Worm (Caenorhabditis elegans) whole organism, L4 larva: ENCODE data around the gene Y32B12B.1.

Experiments used
- R02D3.7 ChIP-seq: fragments of 150-350 bp; sonication (generic microtip); optimal IDR thresholded peaks from 3 replicates; lab custom pipeline; 2014; ENCODE audit warnings: missing biosample characterization, missing genetic modification characterization
- aha-1 ChIP-seq: fragments of 150-350 bp; peaks from one replicate; lab custom pipeline; 2014; ENCODE audit warnings: missing biosample characterization, missing genetic modification characterization
- dmd-8 ChIP-seq: fragments of 200-800 bp; sonication (Bioruptor generic); IDR thresholded peaks from 2 replicates; pipeline ENCODE4 v1.3.6; 2022; ENCODE audit warnings: missing genetic modification characterization, missing compliant biosample characterization
- fkh-10 ChIP-seq: fragments of 150-350 bp; optimal IDR thresholded peaks from 2 replicates; lab custom pipeline; 2014; ENCODE audit warnings: missing biosample characterization, missing genetic modification reagents, missing genetic modification characterization
- jun-1 ChIP-seq: fragments of 150-350 bp; optimal IDR thresholded peaks from 2 replicates; lab custom pipeline; 2014; ENCODE audit warnings: missing biosample characterization, missing genetic modification reagents, missing genetic modification characterization
- lin-13 ChIP-seq: fragments of 150-350 bp; optimal IDR thresholded peaks from 2 replicates; lab custom pipeline; 2014; ENCODE audit warnings: missing biosample characterization, missing genetic modification reagents, missing genetic modification characterization
- mdl-1 ChIP-seq, 2 experiments: fragments of 150-350 bp in 1 of 2; sonication (generic microtip) in 1 of 2; optimal IDR thresholded peaks; 2 replicates each; lab custom pipeline; 2014 to 2017; ENCODE audit warnings: missing biosample characterization in 2 of 2, missing genetic modification characterization in 2 of 2
- mdt-29 ChIP-seq: fragments of 200-800 bp; sonication (Bioruptor generic); IDR thresholded peaks from 2 replicates; pipeline ENCODE4 v1.3.6; 2022; ENCODE audit warnings: missing genetic modification reagents, missing genetic modification characterization, missing compliant biosample characterization
- nhr-10 ChIP-seq: fragments of 150-350 bp; optimal IDR thresholded peaks from 2 replicates; lab custom pipeline; 2014; ENCODE audit warnings: missing biosample characterization, missing genetic modification characterization
- nhr-28 ChIP-seq: fragments of 150-350 bp; optimal IDR thresholded peaks from 2 replicates; lab custom pipeline; 2014; ENCODE audit warnings: missing biosample characterization, missing genetic modification characterization
- php-3 ChIP-seq: fragments of 200-800 bp; sonication (Bioruptor generic); IDR thresholded peaks from 2 replicates; pipeline ENCODE4 v1.3.6; 2022; ENCODE audit warnings: missing genetic modification reagents, missing genetic modification characterization, missing compliant biosample characterization
- pqm-1 ChIP-seq: sonication (generic microtip); optimal IDR thresholded peaks from 2 replicates; lab custom pipeline; 2017; ENCODE audit warnings: missing biosample characterization, missing genetic modification characterization
- zag-1 ChIP-seq: fragments of 150-350 bp; optimal IDR thresholded peaks from 2 replicates; lab custom pipeline; 2014; ENCODE audit warnings: missing biosample characterization, missing genetic modification characterization
- ztf-11 ChIP-seq: fragments of 150-350 bp; optimal IDR thresholded peaks from 2 replicates; lab custom pipeline; 2014; ENCODE audit warnings: missing biosample characterization, missing genetic modification characterization

- TF ChIP-seq jun-1 (tag; lab: Kevin White, UChicago) = no peak
- TF ChIP-seq zag-1 (tag; lab: Kevin White, UChicago) = no peak
- no peak for TF ChIP-seq R02D3.7 (tag; lab: Kevin White, UChicago)
- TF ChIP-seq pqm-1 (tag; lab: Kevin White, UChicago) = no peak
- TF ChIP-seq nhr-28 = no peak
- no peak for TF ChIP-seq php-3 (GFP tag; lab: Robert Waterston, UW)
- TF ChIP-seq dmd-8 (GFP tag; lab: Robert Waterston, UW) = no peak
- TF ChIP-seq ztf-11 (tag; lab: Kevin White, UChicago) = no peak
- TF ChIP-seq mdl-1 (tag; optimal IDR thresholded peaks at IDR 0.05; lab: Kevin White, UChicago) = no peak
- no peak for TF ChIP-seq nhr-10
- TF ChIP-seq lin-13 = no peak
- TF ChIP-seq fkh-10 (GFP tag; lab: Kevin White, UChicago) = no peak
- TF ChIP-seq aha-1 = no peak
- no peak for TF ChIP-seq mdt-29
Measured at ce11 chrV:16570697-16571096, 33.9 kb downstream of the Y32B12B.1 start, which contains the start of gene nhr-233.
